Worm (Caenorhabditis elegans) whole organism, mixed stage, embryonic: ENCODE results near the gene gst-26.

ENCODE experiments used
- M03D4.4 ChIP-seq: sonication (generic microtip); optimal IDR thresholded peaks from 2 replicates; lab custom pipeline; 2017; ENCODE audit warnings: mild to moderate bottlenecking, missing genetic modification characterization, missing compliant biosample characterization
- bed-3 ChIP-seq: fragments of 200-800 bp; sonication (Bioruptor generic); optimal IDR thresholded peaks from 3 replicates; lab custom pipeline; 2018; ENCODE audit warnings: mild to moderate bottlenecking, missing genetic modification characterization, moderate library complexity, missing compliant biosample characterization
- blmp-1 ChIP-seq: fragments of 150-350 bp; optimal IDR thresholded peaks from 2 replicates; lab custom pipeline; 2014; ENCODE audit warnings: missing biosample characterization, missing genetic modification characterization
- ceh-39 ChIP-seq: fragments of 150-350 bp; optimal IDR thresholded peaks from 2 replicates; lab custom pipeline; 2014; ENCODE audit warnings: missing biosample characterization, missing genetic modification characterization
- ceh-43 ChIP-seq: fragments of 200-800 bp; sonication (Bioruptor generic); optimal IDR thresholded peaks from 2 replicates; lab custom pipeline; 2018; ENCODE audit warnings: mild to moderate bottlenecking, missing genetic modification characterization, moderate library complexity, missing compliant biosample characterization
- ceh-83 ChIP-seq: fragments of 200-800 bp; sonication (Bioruptor generic); optimal IDR thresholded peaks from 2 replicates; lab custom pipeline; 2018; ENCODE audit warnings: mild to moderate bottlenecking, missing genetic modification characterization, missing compliant biosample characterization
- ces-1 ChIP-seq: fragments of 150-350 bp; optimal IDR thresholded peaks from 2 replicates; lab custom pipeline; 2014; ENCODE audit warnings: missing biosample characterization, missing genetic modification reagents, missing genetic modification characterization
- cnd-1 ChIP-seq: fragments of 200-800 bp; sonication (Bioruptor generic); optimal IDR thresholded peaks from 2 replicates; lab custom pipeline; 2018; ENCODE audit warnings: mild to moderate bottlenecking, missing genetic modification characterization, missing compliant biosample characterization
- drap-1 ChIP-seq: fragments of 200-800 bp; sonication (Bioruptor generic); optimal IDR thresholded peaks from 3 replicates; lab custom pipeline; 2018; ENCODE audit warnings: mild to moderate bottlenecking, missing genetic modification characterization, missing compliant biosample characterization
- elt-1 ChIP-seq: sonication (generic microtip); optimal IDR thresholded peaks from 2 replicates; lab custom pipeline; 2017; ENCODE audit warnings: missing genetic modification characterization, mild to moderate bottlenecking, missing compliant biosample characterization, antibody characterized with exemption, moderate library complexity, borderline replicate concordance; ENCODE audit not compliant: insufficient read depth
- elt-3 ChIP-seq: fragments of 150-350 bp; optimal IDR thresholded peaks from 2 replicates; lab custom pipeline; 2014; ENCODE audit warnings: missing biosample characterization, missing genetic modification characterization
- flh-1 ChIP-seq: fragments of 200-800 bp; sonication (Bioruptor generic); optimal IDR thresholded peaks from 2 replicates; lab custom pipeline; 2018; ENCODE audit warnings: mild to moderate bottlenecking, missing genetic modification characterization, moderate library complexity, missing compliant biosample characterization
- ham-2 ChIP-seq: fragments of 200-800 bp; sonication (Bioruptor generic); optimal IDR thresholded peaks from 2 replicates; lab custom pipeline; 2018; ENCODE audit warnings: mild to moderate bottlenecking, missing genetic modification characterization, missing compliant biosample characterization
- lin-13 ChIP-seq: fragments of 150-350 bp; optimal IDR thresholded peaks from 2 replicates; lab custom pipeline; 2014; ENCODE audit warnings: missing biosample characterization, missing genetic modification characterization
- lin-32 ChIP-seq: fragments of 200-800 bp; sonication (Bioruptor generic); optimal IDR thresholded peaks from 2 replicates; lab custom pipeline; 2018; ENCODE audit warnings: mild to moderate bottlenecking, missing genetic modification characterization, missing compliant biosample characterization
- lsy-2 ChIP-seq: fragments of 150-350 bp; optimal IDR thresholded peaks from 2 replicates; lab custom pipeline; 2014; ENCODE audit warnings: missing biosample characterization, missing genetic modification characterization
- mep-1 ChIP-seq: fragments of 150-350 bp; optimal IDR thresholded peaks from 2 replicates; lab custom pipeline; 2017; ENCODE audit warnings: missing biosample characterization, missing genetic modification reagents, missing genetic modification characterization, inconsistent platforms
- nhr-12 ChIP-seq: fragments of 150-350 bp; optimal IDR thresholded peaks from 2 replicates; lab custom pipeline; 2014; ENCODE audit warnings: missing biosample characterization, missing genetic modification characterization
- nhr-2 ChIP-seq: fragments of 150-350 bp; optimal IDR thresholded peaks from 2 replicates; lab custom pipeline; 2014; ENCODE audit warnings: missing biosample characterization, missing genetic modification characterization
- nhr-237 ChIP-seq: fragments of 150-350 bp; optimal IDR thresholded peaks from 2 replicates; lab custom pipeline; 2014; ENCODE audit warnings: missing biosample characterization, missing genetic modification characterization
- nhr-28 ChIP-seq: fragments of 150-350 bp; optimal IDR thresholded peaks from 2 replicates; lab custom pipeline; 2014; ENCODE audit warnings: missing biosample characterization, missing genetic modification characterization
- nhr-76 ChIP-seq: sonication (generic microtip); optimal IDR thresholded peaks from 2 replicates; lab custom pipeline; 2017; ENCODE audit warnings: missing biosample characterization, missing genetic modification characterization
- pha-4 ChIP-seq: fragments of 150-350 bp; optimal IDR thresholded peaks from 2 replicates; lab custom pipeline; 2018; ENCODE audit warnings: missing biosample characterization, missing genetic modification reagents, missing genetic modification characterization
- snpc-4 ChIP-seq: fragments of 150-350 bp; optimal IDR thresholded peaks from 2 replicates; lab custom pipeline; 2014; ENCODE audit warnings: missing biosample characterization, missing genetic modification characterization
- unc-120 ChIP-seq: sonication (generic microtip); optimal IDR thresholded peaks from 2 replicates; lab custom pipeline; 2017; ENCODE audit warnings: missing genetic modification characterization, missing compliant biosample characterization; ENCODE audit not compliant: poor library complexity, severe bottlenecking
- unc-39 ChIP-seq: fragments of 150-350 bp; optimal IDR thresholded peaks from 2 replicates; lab custom pipeline; 2014; ENCODE audit warnings: missing biosample characterization, missing genetic modification characterization
- unc-62 ChIP-seq: fragments of 150-350 bp; optimal IDR thresholded peaks from 2 replicates; lab custom pipeline; 2014; ENCODE audit warnings: missing biosample characterization, missing genetic modification reagents, missing genetic modification characterization
- zip-8 ChIP-seq: fragments of 150-350 bp; optimal IDR thresholded peaks from 2 replicates; lab custom pipeline; 2014; ENCODE audit warnings: missing biosample characterization, missing genetic modification characterization
- ztf-11 ChIP-seq: fragments of 150-350 bp; optimal IDR thresholded peaks from 2 replicates; lab custom pipeline; 2014; ENCODE audit warnings: missing biosample characterization, missing genetic modification characterization

The gst-26 gene

ce11 chrII:15164453-15164852, at the start of gene gst-26:
Gene gst-26 (minus strand): TSS chrII:15164553.
- TF ChIP-seq nhr-237 (tag; lab: Kevin White, UChicago) (no peak), ces-1 (GFP tag; lab: Kevin White, UChicago) (no peak), cnd-1 (tag; lab: Kevin White, UChicago) (no peak), M03D4.4 (tag; lab: Kevin White, UChicago) (no peak), pha-4 (tag; lab: Kevin White, UChicago) (no peak), ceh-43 (no peak), nhr-28 (tag; lab: Kevin White, UChicago) (no peak), blmp-1 (tag; lab: Kevin White, UChicago) (no peak), elt-1 (no peak), drap-1 (GFP tag; lab: Kevin White, UChicago) (no peak), nhr-12 (tag; lab: Kevin White, UChicago) (no peak), lin-13 (tag; lab: Kevin White, UChicago) (no peak), nhr-76 (tag; lab: Kevin White, UChicago) (no peak), ceh-39 (tag; lab: Kevin White, UChicago) (no peak), flh-1 (no peak), ceh-83 (GFP tag; lab: Kevin White, UChicago) (no peak), nhr-2 (no peak)
- TF ChIP-seq, all 35 proteins: peak for 0

- TF ChIP-seq elt-1 (peak; percentile 97), cnd-1 (tag; lab: Kevin White, UChicago) (no peak), ceh-83 (GFP tag; lab: Kevin White, UChicago) (no peak), lsy-2 (tag; lab: Kevin White, UChicago) (no peak), unc-39 (tag; lab: Kevin White, UChicago) (no peak), nhr-76 (tag; lab: Kevin White, UChicago) (no peak), lin-32 (GFP tag; lab: Kevin White, UChicago) (no peak), unc-62 (GFP tag; lab: Kevin White, UChicago) (no peak)
Observed at ce11 chrII:15213732-15214131, 49.4 kb upstream of the gst-26 start.

- TF ChIP-seq nhr-2 (no peak), nhr-12 (tag; lab: Kevin White, UChicago) (no peak)
- TF ChIP-seq, all 35 proteins: peak for 0
Observed at ce11 chrII:15212260-15212914, 48.0 kb upstream of the gst-26 start.

- TF ChIP-seq ceh-43, result no peak
- TF ChIP-seq elt-1, result no peak
- TF ChIP-seq cnd-1 (tag; lab: Kevin White, UChicago), result no peak
- no peak for TF ChIP-seq zip-8 (tag; lab: Kevin White, UChicago)
- TF ChIP-seq blmp-1 (tag; lab: Kevin White, UChicago), result no peak
- TF ChIP-seq nhr-2, result no peak
- no peak for TF ChIP-seq ces-1 (GFP tag; lab: Kevin White, UChicago)
- TF ChIP-seq ztf-11 (tag; lab: Kevin White, UChicago), result no peak
- no peak for TF ChIP-seq ham-2 (GFP tag; lab: Kevin White, UChicago)
- TF ChIP-seq, all 35 proteins: peak for 0
Observed at ce11 chrII:15209309-15209708, 45.0 kb upstream of the gst-26 start.

ce11 chrII:15208874-15209273, 44.5 kb upstream of the gst-26 start:
- no peak for TF ChIP-seq elt-3 (tag; lab: Kevin White, UChicago)

- peak; percentile 93 for TF ChIP-seq lsy-2 (tag; lab: Kevin White, UChicago)
- TF ChIP-seq mep-1 (tag; lab: Kevin White, UChicago), result peak; percentile 3
- TF ChIP-seq nhr-237 (tag; lab: Kevin White, UChicago), result no peak
- TF ChIP-seq, all 35 proteins: peak for 2
Observed at ce11 chrII:15208151-15208550, 43.8 kb upstream of the gst-26 start.

- TF ChIP-seq nhr-28 (tag; lab: Kevin White, UChicago) (no peak), flh-1 (no peak), zip-8 (tag; lab: Kevin White, UChicago) (no peak), snpc-4 (tag; lab: Kevin White, UChicago) (no peak), ceh-39 (tag; lab: Kevin White, UChicago) (no peak), pha-4 (tag; lab: Kevin White, UChicago) (no peak), unc-120 (tag; lab: Kevin White, UChicago) (no peak), ztf-11 (tag; lab: Kevin White, UChicago) (no peak), unc-62 (GFP tag; lab: Kevin White, UChicago) (no peak), bed-3 (no peak), ceh-43 (no peak), blmp-1 (tag; lab: Kevin White, UChicago) (no peak)
Observed at ce11 chrII:15207562-15207961, 43.2 kb upstream of the gst-26 start.
